Fruit fly (Drosophila melanogaster): ENCODE results near the gene CG14273.

dm6 chr2L:8384108-8384601 is 41.7 kb downstream of the CG14273 start, which contains the start of the genes Dad1 and CG13384:
- TF ChIP-seq CG8478 (optimal IDR thresholded peaks at IDR 0.05), result no peak
- TF ChIP-seq CTCF (optimal IDR thresholded peaks at IDR 0.05), result no peak

Data from S2 (cell line).